Fruit fly (Drosophila melanogaster): Measurements from ENCODE around the gene Utx.

DNA sequence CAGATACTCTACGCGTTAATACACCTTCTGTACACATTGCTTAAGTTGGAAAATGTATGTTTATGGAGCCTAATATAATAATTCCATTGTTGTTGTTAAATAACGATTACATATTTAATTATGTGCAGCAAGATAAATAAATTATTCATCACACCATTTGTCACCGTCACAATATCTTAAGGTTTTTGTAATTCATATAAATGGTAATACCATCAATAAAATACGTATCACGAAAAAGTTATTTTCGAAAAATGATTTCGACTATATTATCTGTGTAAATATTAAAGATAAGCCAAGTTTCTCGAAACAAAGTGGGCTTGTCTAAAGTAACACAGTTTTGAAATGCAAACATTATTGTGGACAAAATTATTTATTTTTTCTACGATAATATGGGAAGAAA lies 43.6 kb upstream of the Utx start, which contains the start of gene CG4995:
- TF ChIP-seq dmrt93B (GFP tag; optimal IDR thresholded peaks at IDR 0.05) (no peak), OdsH (GFP tag; optimal IDR thresholded peaks at IDR 0.05) (no peak), br (GFP tag; optimal IDR thresholded peaks at IDR 0.05) (no peak), psq (GFP tag; optimal IDR thresholded peaks at IDR 0.05) (no peak), Hnf4 (GFP tag; optimal IDR thresholded peaks at IDR 0.05) (no peak), Abd-B (GFP tag; optimal IDR thresholded peaks at IDR 0.05) (no peak), brk (GFP tag; optimal IDR thresholded peaks at IDR 0.05) (no peak), h (GFP tag; optimal IDR thresholded peaks at IDR 0.05) (no peak), Hr78 (GFP tag; optimal IDR thresholded peaks at IDR 0.05) (no peak), Sp1 (GFP tag; optimal IDR thresholded peaks at IDR 0.05) (no peak), CrebA (GFP tag; optimal IDR thresholded peaks at IDR 0.05; ENCODE audit: borderline replicate concordance) (no peak), CG32264 (GFP tag; optimal IDR thresholded peaks at IDR 0.05) (no peak)

All from whole organism, wandering third instar larva.